Fruit fly (Drosophila melanogaster) whole organism, embryonic: ENCODE data around the gene CG43447.

Experiments
- C15 ChIP-seq: fragments of 200-800 bp; sonication (Bioruptor generic); IDR thresholded peaks from 3 replicates; pipeline ENCODE4 v1.3.6; 2022; ENCODE audit warnings: missing biosample characterization, missing genetic modification characterization
- CG10654 ChIP-seq: fragments of 200-800 bp; sonication (Bioruptor generic); optimal IDR thresholded peaks from 2 replicates; lab custom pipeline; 2016; ENCODE audit warnings: missing biosample characterization, missing genetic modification characterization
- CG11456 ChIP-seq: fragments of 200-800 bp; sonication (Bioruptor generic); IDR thresholded peaks from 3 replicates; pipeline ENCODE4 v1.3.6; 2022; ENCODE audit warnings: missing biosample characterization, missing genetic modification characterization
- CG12391 ChIP-seq: fragments of 200-800 bp; sonication (Bioruptor generic); optimal IDR thresholded peaks from 3 replicates; lab custom pipeline; 2018; ENCODE audit warnings: missing biosample characterization, mild to moderate bottlenecking, missing genetic modification characterization, moderate library complexity
- CG12659 ChIP-seq: fragments of 200-800 bp; sonication (Bioruptor generic); optimal IDR thresholded peaks from 3 replicates; lab custom pipeline; 2017; ENCODE audit warnings: mild to moderate bottlenecking, missing biosample characterization, missing genetic modification reagents, missing genetic modification characterization
- CG13624 ChIP-seq: fragments of 200-800 bp; sonication (Bioruptor generic); optimal IDR thresholded peaks from 2 replicates; lab custom pipeline; 2016; ENCODE audit warnings: missing biosample characterization, missing genetic modification characterization
- CG13894 ChIP-seq: fragments of 200-800 bp; sonication (Bioruptor generic); optimal IDR thresholded peaks from 3 replicates; lab custom pipeline; 2018; ENCODE audit warnings: missing biosample characterization, mild to moderate bottlenecking, missing genetic modification characterization, moderate library complexity
- CG16813 ChIP-seq: fragments of 200-800 bp; sonication (Bioruptor generic); IDR thresholded peaks from 3 replicates; pipeline ENCODE4 v1.3.6; 2022; ENCODE audit warnings: missing biosample characterization, missing genetic modification characterization; ENCODE audit not compliant: partially characterized antibody
- CG17328 ChIP-seq: fragments of 200-800 bp; sonication (Bioruptor generic); IDR thresholded peaks from 2 replicates; pipeline ENCODE4 v1.3.6; 2022; ENCODE audit warnings: missing biosample characterization, missing genetic modification characterization
- CG1792 ChIP-seq: fragments of 200-800 bp; sonication (Bioruptor generic); optimal IDR thresholded peaks from 2 replicates; lab custom pipeline; 2016; ENCODE audit warnings: missing biosample characterization, missing genetic modification characterization
- CG2129 ChIP-seq: fragments of 200-800 bp; sonication (Bioruptor generic); IDR thresholded peaks from 2 replicates; pipeline ENCODE4 v1.3.6; 2022; ENCODE audit warnings: missing biosample characterization, missing genetic modification characterization; ENCODE audit not compliant: partially characterized antibody
- CG2678 ChIP-seq: fragments of 200-800 bp; sonication (Bioruptor generic); optimal IDR thresholded peaks from 3 replicates; lab custom pipeline; 2019; ENCODE audit warnings: missing biosample characterization, mild to moderate bottlenecking, missing genetic modification characterization, moderate library complexity
- CG3838 ChIP-seq: fragments of 200-800 bp; sonication (Bioruptor generic); optimal IDR thresholded peaks from 3 replicates; lab custom pipeline; 2016; ENCODE audit warnings: missing biosample characterization, missing genetic modification characterization
- CG4820 ChIP-seq: fragments of 200-800 bp; sonication (Bioruptor generic); optimal IDR thresholded peaks from 3 replicates; lab custom pipeline; 2016; ENCODE audit warnings: missing biosample characterization, missing genetic modification characterization
- CG4854 ChIP-seq: fragments of 200-800 bp; sonication (Bioruptor generic); optimal IDR thresholded peaks from 2 replicates; lab custom pipeline; 2016; ENCODE audit warnings: missing biosample characterization, missing genetic modification characterization, inconsistent platforms
- CG6854 ChIP-seq: fragments of 200-800 bp; sonication (Bioruptor generic); optimal IDR thresholded peaks from 3 replicates; lab custom pipeline; 2017; ENCODE audit warnings: missing biosample characterization, mild to moderate bottlenecking, missing genetic modification characterization
- CG7928 ChIP-seq: fragments of 200-800 bp; sonication (Bioruptor generic); optimal IDR thresholded peaks from 2 replicates; lab custom pipeline; 2017; ENCODE audit warnings: missing biosample characterization, mild to moderate bottlenecking, missing genetic modification characterization
- CG7963 ChIP-seq: fragments of 200-800 bp; sonication (Bioruptor generic); IDR thresholded peaks from 3 replicates; pipeline ENCODE4 v1.3.6; 2022; ENCODE audit warnings: missing biosample characterization, missing genetic modification characterization; ENCODE audit not compliant: partially characterized antibody
- CG8924 ChIP-seq: fragments of 200-800 bp; optimal IDR thresholded peaks from 3 replicates; lab custom pipeline; 2019; ENCODE audit warnings: missing biosample characterization, mild to moderate bottlenecking, missing genetic modification characterization, moderate library complexity
- CG9609 ChIP-seq: fragments of 200-800 bp; sonication (Bioruptor generic); optimal IDR thresholded peaks from 3 replicates; lab custom pipeline; 2016; ENCODE audit warnings: missing biosample characterization, missing genetic modification characterization
- CG9876 ChIP-seq: fragments of 200-800 bp; sonication (Bioruptor generic); optimal IDR thresholded peaks from 2 replicates; lab custom pipeline; 2016; ENCODE audit warnings: missing biosample characterization, missing genetic modification characterization
- Elba2 ChIP-seq: fragments of 200-800 bp; sonication (Bioruptor generic); optimal IDR thresholded peaks from 3 replicates; lab custom pipeline; 2016; ENCODE audit warnings: missing biosample characterization, missing genetic modification characterization
- H2.0 ChIP-seq: fragments of 200-800 bp; sonication (Bioruptor generic); IDR thresholded peaks from 2 replicates; pipeline ENCODE4 v1.3.6; 2022; ENCODE audit warnings: missing biosample characterization, missing genetic modification characterization
- Hr39 ChIP-seq: fragments of >200 bp; optimal IDR thresholded peaks from 2 replicates; lab custom pipeline; 2017
- Hsf ChIP-seq: fragments of 200-800 bp; sonication (Bioruptor generic); optimal IDR thresholded peaks from 3 replicates; lab custom pipeline; 2016; ENCODE audit warnings: missing biosample characterization, missing genetic modification characterization
- Jarid2 ChIP-seq: fragments of 200-800 bp; sonication (Bioruptor generic); optimal IDR thresholded peaks from 3 replicates; lab custom pipeline; 2017; ENCODE audit warnings: mild to moderate bottlenecking, missing biosample characterization, missing genetic modification reagents, missing genetic modification characterization
- Med ChIP-seq: fragments of 200-800 bp; sonication (Bioruptor generic); peaks from one replicate; lab custom pipeline; 2016; ENCODE audit warnings: missing biosample characterization, missing genetic modification characterization, mild to moderate bottlenecking, inconsistent platforms, moderate library complexity
- Oli ChIP-seq: fragments of 200-800 bp; sonication (Bioruptor generic); optimal IDR thresholded peaks from 2 replicates; lab custom pipeline; 2018; ENCODE audit warnings: missing biosample characterization, mild to moderate bottlenecking, missing genetic modification characterization, moderate library complexity
- Rx ChIP-seq: fragments of 200-800 bp; sonication (Bioruptor generic); IDR thresholded peaks from 2 replicates; pipeline ENCODE4 v1.3.6; 2022; ENCODE audit warnings: missing biosample characterization, missing genetic modification characterization
- YL-1 ChIP-seq: fragments of 200-800 bp; sonication (Bioruptor generic); optimal IDR thresholded peaks from 3 replicates; lab custom pipeline; 2017; ENCODE audit warnings: missing biosample characterization, mild to moderate bottlenecking, missing genetic modification characterization
- amos ChIP-seq: fragments of 200-800 bp; sonication (Bioruptor generic); IDR thresholded peaks from 2 replicates; pipeline ENCODE4 v1.3.6; 2022; ENCODE audit warnings: missing biosample characterization, missing genetic modification characterization; ENCODE audit not compliant: partially characterized antibody
- ase ChIP-seq: fragments of 200-800 bp; sonication (Bioruptor generic); IDR thresholded peaks from 3 replicates; pipeline ENCODE4 v1.3.6; 2022; ENCODE audit warnings: missing biosample characterization, missing genetic modification characterization
- bbx ChIP-seq: fragments of 200-800 bp; sonication (Bioruptor generic); IDR thresholded peaks from 2 replicates; pipeline ENCODE4 v1.3.6; 2022; ENCODE audit warnings: missing biosample characterization, missing genetic modification characterization; ENCODE audit not compliant: partially characterized antibody
- br ChIP-seq: fragments of >200 bp; optimal IDR thresholded peaks from 2 replicates; lab custom pipeline; 2017
- cg ChIP-seq: fragments of 200-800 bp; sonication (Bioruptor generic); optimal IDR thresholded peaks from 3 replicates; lab custom pipeline; 2019; ENCODE audit warnings: missing biosample characterization, mild to moderate bottlenecking, missing genetic modification characterization, moderate library complexity
- chinmo ChIP-seq: fragments of 200-800 bp; sonication (Bioruptor generic); IDR thresholded peaks from 4 replicates; pipeline ENCODE4 v1.3.6; 2022; ENCODE audit warnings: missing biosample characterization, missing genetic modification characterization; ENCODE audit not compliant: partially characterized antibody
- ci ChIP-seq: fragments of 200-800 bp; sonication (Bioruptor generic); IDR thresholded peaks from 3 replicates; pipeline ENCODE4 v1.3.6; 2022; ENCODE audit warnings: missing biosample characterization, missing genetic modification characterization
- croc ChIP-seq: fragments of 200-800 bp; sonication (Bioruptor generic); conservative IDR thresholded peaks from 3 replicates; pipeline ENCODE4 v1.3.6; 2022; ENCODE audit warnings: missing biosample characterization, missing genetic modification characterization
- crol ChIP-seq: fragments of 200-800 bp; sonication (Bioruptor generic); IDR thresholded peaks from 2 replicates; pipeline ENCODE4 v1.3.6; 2022; ENCODE audit warnings: missing biosample characterization, missing genetic modification characterization
- fu2 ChIP-seq: fragments of 200-800 bp; sonication (Bioruptor generic); optimal IDR thresholded peaks from 2 replicates; lab custom pipeline; 2016; ENCODE audit warnings: missing biosample characterization, missing genetic modification characterization
- ham ChIP-seq: fragments of 200-800 bp; sonication (Bioruptor generic); IDR thresholded peaks from 2 replicates; pipeline ENCODE4 v1.3.6; 2022; ENCODE audit warnings: missing biosample characterization, missing genetic modification characterization
- inv ChIP-seq: fragments of 200-800 bp; sonication (Bioruptor generic); IDR thresholded peaks from 2 replicates; pipeline ENCODE4 v1.3.6; 2022; ENCODE audit warnings: missing biosample characterization, missing genetic modification characterization; ENCODE audit not compliant: partially characterized antibody
- jigr1 ChIP-seq: fragments of 200-800 bp; sonication (Bioruptor generic); IDR thresholded peaks from 3 replicates; pipeline ENCODE4 v1.3.6; 2022; ENCODE audit warnings: missing biosample characterization, missing genetic modification characterization
- kni ChIP-seq: fragments of 200-800 bp; sonication (Bioruptor generic); optimal IDR thresholded peaks from 3 replicates; lab custom pipeline; 2017; ENCODE audit warnings: mild to moderate bottlenecking, missing biosample characterization, missing genetic modification reagents, missing genetic modification characterization
- knrl ChIP-seq: fragments of 200-800 bp; sonication (Bioruptor generic); IDR thresholded peaks from 3 replicates; pipeline ENCODE4 v1.3.6; 2022; ENCODE audit warnings: missing biosample characterization, missing genetic modification characterization; ENCODE audit not compliant: partially characterized antibody
- row ChIP-seq: fragments of 200-800 bp; sonication (Bioruptor generic); IDR thresholded peaks from 3 replicates; pipeline ENCODE4 v1.3.6; 2022; ENCODE audit warnings: missing biosample characterization, missing genetic modification characterization
- sd ChIP-seq: fragments of 200-800 bp; sonication (Bioruptor generic); optimal IDR thresholded peaks from 3 replicates; lab custom pipeline; 2018; ENCODE audit warnings: missing biosample characterization, mild to moderate bottlenecking, missing genetic modification characterization, moderate library complexity
- sr ChIP-seq: fragments of 200-800 bp; sonication (Bioruptor generic); IDR thresholded peaks from 3 replicates; pipeline ENCODE4 v1.3.6; 2022; ENCODE audit warnings: missing biosample characterization, missing genetic modification characterization
- stc ChIP-seq: fragments of 200-800 bp; sonication (Bioruptor generic); IDR thresholded peaks from 2 replicates; pipeline ENCODE4 v1.3.6; 2022; ENCODE audit warnings: missing biosample characterization, missing genetic modification characterization
- wek ChIP-seq: fragments of 200-800 bp; sonication (Bioruptor generic); optimal IDR thresholded peaks from 3 replicates; lab custom pipeline; 2018; ENCODE audit warnings: missing biosample characterization, mild to moderate bottlenecking, missing genetic modification characterization, moderate library complexity
- zfh1 ChIP-seq: fragments of 200-800 bp; sonication (Bioruptor generic); IDR thresholded peaks from 3 replicates; pipeline ENCODE4 v1.3.6; 2022; ENCODE audit warnings: missing biosample characterization, missing genetic modification characterization

CG43447 gene

DNA sequence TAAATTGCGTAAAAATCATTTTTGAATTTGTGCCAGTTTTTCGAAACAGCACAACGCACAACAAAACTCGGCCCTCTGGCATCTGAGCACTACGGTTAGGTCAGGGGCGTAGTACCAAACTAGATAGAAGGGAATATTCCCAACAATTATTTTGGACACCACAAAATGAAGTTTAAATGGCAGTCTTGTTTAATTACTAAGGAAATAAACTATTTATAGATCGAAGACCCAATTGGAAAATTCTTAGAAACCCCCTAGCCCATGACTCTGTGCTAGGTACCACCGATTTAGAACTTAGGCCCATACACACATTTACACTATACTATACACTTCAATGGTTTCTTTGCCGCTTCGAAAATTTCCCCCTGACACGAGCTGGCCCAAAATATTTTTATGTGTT lies 33.1 kb upstream of the CG43447 start (continued):
- TF ChIP-seq CG10654 (GFP tag; lab: Kevin White, UChicago) (peak; percentile 51), CG12391 (peak; percentile 66), amos (GFP tag; lab: Robert Waterston, UW) (no peak), CG2129 (GFP tag; lab: Robert Waterston, UW) (no peak), CG11456 (GFP tag; lab: Robert Waterston, UW) (peak; percentile 89), CG7928 (peak; percentile 54), Jarid2 (no peak), CG12659 (peak; percentile 63), CG13894 (tag; lab: Kevin White, UChicago) (peak; percentile 5), Hsf (GFP tag; lab: Kevin White, UChicago) (peak; percentile 65), cg (GFP tag; lab: Kevin White, UChicago) (no peak), sd (tag; lab: Kevin White, UChicago) (peak; percentile 70), CG13624 (GFP tag; lab: Kevin White, UChicago) (peak; percentile 88), ase (GFP tag; lab: Robert Waterston, UW) (peak; percentile 69; the same call in 2 of the 3 replicates), CG4854 (GFP tag; lab: Kevin White, UChicago) (no peak), Med (peak; percentile 97), CG16813 (GFP tag; lab: Robert Waterston, UW) (no peak), wek (no peak), jigr1 (peak; percentile 55; the same call in 2 of the 3 replicates), zfh1 (GFP tag; lab: Robert Waterston, UW) (peak; percentile 76), bbx (GFP tag; lab: Robert Waterston, UW) (no peak), CG3838 (GFP tag; lab: Kevin White, UChicago) (no peak), br (lab: Kevin White, UChicago) (no peak), knrl (GFP tag; lab: Robert Waterston, UW) (no peak), crol (GFP tag; lab: Robert Waterston, UW) (no peak), CG7963 (GFP tag; lab: Robert Waterston, UW) (no peak), fu2 (GFP tag; lab: Kevin White, UChicago) (peak; percentile 50), kni (no peak), CG1792 (peak; percentile 55), Hr39 (lab: Kevin White, UChicago) (no peak), CG8924 (tag; lab: Kevin White, UChicago) (peak; percentile 55), ham (GFP tag; lab: Robert Waterston, UW) (peak; percentile 60; the same call in 1 of the 2 replicates), H2.0 (GFP tag; lab: Robert Waterston, UW) (peak; percentile 79), CG17328 (GFP tag; lab: Robert Waterston, UW) (peak; percentile 72; the same call in 1 of the 2 replicates), CG9876 (peak; percentile 9), CG9609 (GFP tag; lab: Kevin White, UChicago) (peak; percentile 68), YL-1 (GFP tag; lab: Kevin White, UChicago) (no peak), inv (GFP tag; lab: Robert Waterston, UW) (no peak), CG4820 (GFP tag; lab: Kevin White, UChicago) (peak; percentile 16), croc (GFP tag; lab: Robert Waterston, UW) (peak; percentile 41; the same call in 1 of the 3 replicates), sr (GFP tag; lab: Robert Waterston, UW) (no peak), Elba2 (GFP tag; lab: Kevin White, UChicago) (no peak), CG2678 (tag; lab: Kevin White, UChicago) (peak; percentile 85), stc (GFP tag; lab: Robert Waterston, UW) (peak; percentile 73), Oli (tag; lab: Kevin White, UChicago) (peak; percentile 73), CG6854 (GFP tag; lab: Kevin White, UChicago) (peak; percentile 21), ci (GFP tag; lab: Robert Waterston, UW) (peak; percentile 70), Rx (GFP tag; lab: Robert Waterston, UW) (peak; percentile 52), chinmo (GFP tag; lab: Robert Waterston, UW) (0 out of 4 replicates have a peak, but pooled peaks have one; percentile 16), C15 (GFP tag; lab: Robert Waterston, UW) (peak; percentile 69; the same call in 1 of the 3 replicates), row (GFP tag; lab: Robert Waterston, UW) (peak; percentile 87)
